Worm (Caenorhabditis elegans) whole organism, young adult: ENCODE data around the gene C17A2.7.
A peak's percentile ranks its signal among the peaks of the same experiment; 100 is the strongest.
"Not testable (repeated sequence)": the region's sequence is repeated elsewhere in the genome, so short reads cannot be mapped to it uniquely, and the experiment has no call there.

Experiments used
- C06A6.2 ChIP-seq: fragments of 200-800 bp; sonication (Bioruptor generic); conservative IDR thresholded peaks from 2 replicates; pipeline ENCODE4 v1.3.6; 2022; ENCODE audit warnings: missing genetic modification characterization, missing compliant biosample characterization
- F49E8.2 ChIP-seq: sonication (generic microtip); optimal IDR thresholded peaks from 3 replicates; lab custom pipeline; 2017; ENCODE audit warnings: missing genetic modification characterization, mild to moderate bottlenecking, missing compliant biosample characterization, antibody characterized with exemption, moderate library complexity; ENCODE audit not compliant: insufficient read depth
- K11D2.4 ChIP-seq: fragments of 200-800 bp; sonication (Bioruptor generic); IDR thresholded peaks from 2 replicates; pipeline ENCODE4 v1.3.6; 2022; ENCODE audit warnings: missing genetic modification reagents, missing genetic modification characterization, missing compliant biosample characterization
- T07F8.4 ChIP-seq: sonication (generic microtip); optimal IDR thresholded peaks from 2 replicates; lab custom pipeline; 2016; ENCODE audit warnings: mild to moderate bottlenecking, missing genetic modification characterization, moderate library complexity, missing compliant biosample characterization
- Y53F4B.3 ChIP-seq: fragments of 200-800 bp; sonication (Bioruptor generic); IDR thresholded peaks from 2 replicates; pipeline ENCODE4 v1.3.6; 2022; ENCODE audit warnings: missing genetic modification reagents, missing genetic modification characterization, missing compliant biosample characterization
- attf-5 ChIP-seq: fragments of 200-800 bp; sonication (Bioruptor generic); optimal IDR thresholded peaks from 2 replicates; lab custom pipeline; 2018; ENCODE audit warnings: mild to moderate bottlenecking, missing genetic modification characterization, missing compliant biosample characterization
- attf-6 ChIP-seq: fragments of 200-800 bp; sonication (Bioruptor generic); IDR thresholded peaks from 2 replicates; pipeline ENCODE4 v1.3.6; 2022; ENCODE audit warnings: missing genetic modification reagents, missing genetic modification characterization, missing compliant biosample characterization
- bed-1 ChIP-seq: fragments of 200-800 bp; sonication (Bioruptor generic); IDR thresholded peaks from 2 replicates; pipeline ENCODE4 v1.3.6; 2022; ENCODE audit warnings: missing genetic modification reagents, missing genetic modification characterization, missing compliant biosample characterization
- cebp-1 ChIP-seq, 2 experiments: fragments of 200-800 bp in 1 of 2; sonication (Bioruptor generic) in 1 of 2; sonication (generic microtip) in 1 of 2; IDR thresholded peaks in 1 of 2; optimal IDR thresholded peaks in 1 of 2; 2 replicates each; pipeline versions ENCODE4 v1.3.6 to Lab custom; 2017 to 2022; ENCODE audit warnings: missing compliant biosample characterization in 2 of 2, missing genetic modification characterization in 2 of 2, mild to moderate bottlenecking in 1 of 2, missing genetic modification reagents in 1 of 2, moderate library complexity in 1 of 2
- ceh-27 ChIP-seq: fragments of 200-800 bp; sonication (Bioruptor generic); optimal IDR thresholded peaks from 2 replicates; lab custom pipeline; 2018; ENCODE audit warnings: mild to moderate bottlenecking, missing genetic modification characterization, moderate library complexity, missing compliant biosample characterization
- chd-7 ChIP-seq: sonication (generic microtip); optimal IDR thresholded peaks from 2 replicates; lab custom pipeline; 2016; ENCODE audit warnings: mild to moderate bottlenecking, missing genetic modification characterization, moderate library complexity, missing compliant biosample characterization
- dox-1 ChIP-seq: fragments of 200-800 bp; sonication (Bioruptor generic); IDR thresholded peaks from 2 replicates; pipeline ENCODE4 v1.3.6; 2022; ENCODE audit warnings: missing genetic modification reagents, missing genetic modification characterization, missing compliant biosample characterization
- efl-1 ChIP-seq: fragments of 150-350 bp; optimal IDR thresholded peaks from 2 replicates; lab custom pipeline; 2014; ENCODE audit warnings: missing biosample characterization, missing genetic modification reagents, missing genetic modification characterization
- egl-18 ChIP-seq: fragments of 200-800 bp; sonication (Bioruptor generic); IDR thresholded peaks from 2 replicates; pipeline ENCODE4 v1.3.6; 2022; ENCODE audit warnings: missing genetic modification reagents, missing genetic modification characterization, missing compliant biosample characterization
- egl-44 ChIP-seq: fragments of 200-800 bp; sonication (Bioruptor generic); IDR thresholded peaks from 2 replicates; pipeline ENCODE4 v1.3.6; 2022; ENCODE audit warnings: missing genetic modification reagents, missing genetic modification characterization, missing compliant biosample characterization
- ekl-4 ChIP-seq: fragments of 200-800 bp; sonication (Bioruptor generic); IDR thresholded peaks from 2 replicates; pipeline ENCODE4 v1.3.6; 2022; ENCODE audit warnings: missing genetic modification reagents, missing genetic modification characterization, missing compliant biosample characterization
- ets-4 ChIP-seq: fragments of 200-800 bp; sonication (Bioruptor generic); optimal IDR thresholded peaks from 2 replicates; lab custom pipeline; 2018; ENCODE audit warnings: mild to moderate bottlenecking, missing genetic modification characterization, missing compliant biosample characterization
- hmg-1.2 ChIP-seq: fragments of 200-800 bp; sonication (Bioruptor generic); IDR thresholded peaks from 2 replicates; pipeline ENCODE4 v1.3.6; 2022; ENCODE audit warnings: missing genetic modification reagents, missing genetic modification characterization, missing compliant biosample characterization
- let-526 ChIP-seq: fragments of 200-800 bp; sonication (Bioruptor generic); IDR thresholded peaks from 2 replicates; pipeline ENCODE4 v1.3.6; 2022; ENCODE audit warnings: missing genetic modification reagents, missing genetic modification characterization, missing compliant biosample characterization
- lin-40 ChIP-seq: sonication (generic microtip); optimal IDR thresholded peaks from 2 replicates; lab custom pipeline; 2016; ENCODE audit warnings: missing genetic modification characterization, mild to moderate bottlenecking, missing compliant biosample characterization, missing genotype, missing genetic modification reagents
- madf-6 ChIP-seq: fragments of 200-800 bp; sonication (Bioruptor generic); IDR thresholded peaks from 2 replicates; pipeline ENCODE4 v1.3.6; 2022; ENCODE audit warnings: missing genetic modification reagents, missing genetic modification characterization, missing compliant biosample characterization
- mcd-1 ChIP-seq: fragments of 200-800 bp; sonication (Bioruptor generic); IDR thresholded peaks from 2 replicates; pipeline ENCODE4 v1.3.6; 2022; ENCODE audit warnings: missing genetic modification reagents, missing genetic modification characterization, missing compliant biosample characterization
- mes-4 ChIP-seq: sonication (generic microtip); optimal IDR thresholded peaks from 2 replicates; lab custom pipeline; 2016; ENCODE audit warnings: missing genotype, missing genetic modification characterization, missing compliant biosample characterization
- mxl-1 ChIP-seq: sonication (generic microtip); optimal IDR thresholded peaks from 2 replicates; lab custom pipeline; 2016; ENCODE audit warnings: missing genetic modification characterization, missing compliant biosample characterization
- nhr-80 ChIP-seq: sonication (generic microtip); optimal IDR thresholded peaks from 2 replicates; lab custom pipeline; 2016; ENCODE audit warnings: missing genetic modification characterization, missing compliant biosample characterization
- pbrm-1 ChIP-seq: fragments of 200-800 bp; sonication (Bioruptor generic); IDR thresholded peaks from 2 replicates; pipeline ENCODE4 v1.3.6; 2022; ENCODE audit warnings: missing genetic modification reagents, missing genetic modification characterization, missing compliant biosample characterization
- pha-4 ChIP-seq: fragments of 150-350 bp; sonication (generic microtip); optimal IDR thresholded peaks from 2 replicates; lab custom pipeline; 2014; ENCODE audit warnings: missing biosample characterization, missing genetic modification reagents, missing genetic modification characterization
- rcor-1 ChIP-seq: fragments of 200-800 bp; sonication (Bioruptor generic); IDR thresholded peaks from 2 replicates; pipeline ENCODE4 v1.3.6; 2022; ENCODE audit warnings: missing genetic modification reagents, missing genetic modification characterization, missing compliant biosample characterization
- sea-2 ChIP-seq: fragments of 200-800 bp; sonication (Bioruptor generic); IDR thresholded peaks from 2 replicates; pipeline ENCODE4 v1.3.6; 2022; ENCODE audit warnings: missing genetic modification characterization, missing compliant biosample characterization
- snpc-1.3 ChIP-seq: sonication (generic microtip); optimal IDR thresholded peaks from 2 replicates; lab custom pipeline; 2017; ENCODE audit warnings: missing genetic modification characterization, mild to moderate bottlenecking, missing compliant biosample characterization, antibody characterized with exemption, moderate library complexity, missing genotype, missing genetic modification reagents; ENCODE audit not compliant: insufficient read depth
- snpc-3.4 ChIP-seq: sonication (generic microtip); optimal IDR thresholded peaks from 2 replicates; lab custom pipeline; 2017; ENCODE audit warnings: missing genetic modification characterization, mild to moderate bottlenecking, missing compliant biosample characterization, antibody characterized with exemption, moderate library complexity, missing genotype, missing genetic modification reagents
- snpc-4 ChIP-seq, 5 experiments: fragments of 150-350 bp in 1 of 5; sonication (generic microtip) in 4 of 5; optimal IDR thresholded peaks; 2 replicates each; lab custom pipeline; 2014 to 2018; ENCODE audit warnings: missing genetic modification characterization in 5 of 5, missing biosample characterization in 3 of 5, antibody characterized with exemption in 2 of 5, mild to moderate bottlenecking in 2 of 5, missing compliant biosample characterization in 2 of 5, missing genotype in 2 of 5, moderate library complexity in 2 of 5, missing genetic modification reagents in 1 of 5
- tbp1 ChIP-seq: fragments of 200-800 bp; sonication (Bioruptor generic); optimal IDR thresholded peaks from 2 replicates; lab custom pipeline; 2018; ENCODE audit warnings: mild to moderate bottlenecking, missing genetic modification characterization, missing compliant biosample characterization
- tbx-9 ChIP-seq: sonication (generic microtip); optimal IDR thresholded peaks from 2 replicates; lab custom pipeline; 2016; ENCODE audit warnings: borderline replicate concordance, missing genetic modification characterization, inconsistent platforms, missing compliant biosample characterization
- zfh-2 ChIP-seq: fragments of 200-800 bp; sonication (Bioruptor generic); conservative IDR thresholded peaks from 2 replicates; pipeline ENCODE4 v1.3.6; 2022; ENCODE audit warnings: missing genetic modification reagents, missing genetic modification characterization, missing compliant biosample characterization
- zim-3 ChIP-seq: sonication (generic microtip); optimal IDR thresholded peaks from 2 replicates; lab custom pipeline; 2017; ENCODE audit warnings: mild to moderate bottlenecking, missing genetic modification characterization, moderate library complexity, missing compliant biosample characterization

The C17A2.7 gene

DNA sequence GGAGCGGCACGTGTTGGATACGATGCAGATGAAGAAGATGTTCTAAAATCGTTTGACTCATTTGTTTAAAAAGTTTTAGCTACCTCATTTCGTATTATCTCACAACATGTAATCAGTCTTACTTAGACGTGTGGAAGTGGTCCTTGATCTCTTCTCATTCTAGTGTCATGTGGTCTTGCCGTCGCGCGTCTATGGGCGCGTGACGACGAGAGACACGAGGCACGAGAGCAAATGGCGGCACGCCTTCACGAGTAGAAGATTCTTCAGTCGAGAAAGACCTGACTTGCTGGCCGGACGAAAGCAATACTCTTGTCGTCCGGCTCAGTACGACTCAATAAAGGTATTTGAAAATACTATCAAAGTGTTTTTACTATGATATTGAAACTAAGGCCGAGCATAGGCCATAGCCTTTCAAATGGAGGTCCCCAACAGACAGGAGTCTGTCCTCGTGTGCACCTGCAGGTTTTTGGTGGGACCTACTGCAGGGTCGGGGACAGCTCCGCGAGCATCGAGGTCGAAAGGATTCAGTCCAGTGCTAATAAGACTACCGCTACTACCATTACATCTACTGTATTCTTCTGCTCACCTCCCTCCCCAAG is 26.9 kb downstream of the C17A2.7 start, which contains the start of gene fbxa-24:
Gene fbxa-24, plus strand, starts transcription at position 276 of the 599 bp plus-strand sequence.
- 0 out of 2 replicates have a peak, but pooled peaks have one; percentile 20 for TF ChIP-seq zfh-2
- TF ChIP-seq C06A6.2 = peak; percentile 29; the same call in 1 of the 2 replicates
- TF ChIP-seq cebp-1 (GFP tag; IDR thresholded peaks at IDR 0.05; lab: Robert Waterston, UW) = not testable (repeated sequence)
- peak; percentile 12 for TF ChIP-seq cebp-1 (tag; optimal IDR thresholded peaks at IDR 0.05; lab: Kevin White, UChicago)
- 0 out of 2 replicates have a peak, but pooled peaks have one; percentile 31 for TF ChIP-seq K11D2.4 (GFP tag; lab: Robert Waterston, UW)
- TF ChIP-seq ceh-27 (GFP tag; lab: Kevin White, UChicago) = peak; percentile 54
- TF ChIP-seq mcd-1 = peak; percentile 55
- TF ChIP-seq let-526 (GFP tag; lab: Robert Waterston, UW) = 0 out of 2 replicates have a peak, but pooled peaks have one; percentile 25
- TF ChIP-seq pbrm-1 (GFP tag; lab: Robert Waterston, UW) = peak; percentile 35; the same call in 1 of the 2 replicates

DNA sequence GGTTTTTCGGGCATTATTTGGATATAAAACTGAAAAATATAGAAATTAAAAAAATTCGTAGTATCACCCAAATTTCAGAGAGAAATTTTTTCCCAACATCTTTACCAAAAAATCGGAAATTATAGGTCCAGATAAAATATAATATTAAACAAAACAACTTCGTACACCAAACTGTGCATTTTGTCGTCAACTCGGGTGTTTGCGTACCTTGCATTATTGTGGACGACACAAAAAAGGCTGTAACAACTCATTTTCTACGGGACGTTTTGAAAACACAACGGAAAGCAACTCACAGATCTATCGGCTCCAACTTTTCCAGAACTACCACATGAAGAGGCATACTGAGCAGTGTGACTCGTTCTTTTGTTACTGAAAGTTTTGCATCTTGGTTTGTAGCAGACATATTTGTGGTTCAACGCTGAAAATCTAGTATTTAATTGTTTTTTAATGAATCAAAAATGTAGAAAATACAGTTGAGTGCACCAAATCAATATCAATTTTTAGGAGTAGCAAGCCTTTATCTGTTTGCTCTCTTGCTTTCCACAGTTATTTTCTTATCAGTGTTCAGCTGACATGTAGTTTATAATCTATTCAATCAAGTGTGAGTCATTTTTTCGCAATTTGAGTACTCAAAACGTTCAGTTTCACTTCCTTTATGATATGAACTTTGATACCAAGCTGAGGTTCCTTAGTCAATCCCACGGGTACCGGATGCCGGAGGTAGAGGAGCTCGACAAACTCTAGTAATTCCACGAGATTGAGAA is 27.6 kb downstream of the C17A2.7 start:
- TF ChIP-seq ets-4 (GFP tag; lab: Kevin White, UChicago) (peak; percentile 13), nhr-80 (peak; percentile 71), Y53F4B.3 (GFP tag; lab: Robert Waterston, UW) (no peak), zim-3 (tag; lab: Kevin White, UChicago) (no peak), mes-4 (tag; lab: Kevin White, UChicago) (no peak)

DNA sequence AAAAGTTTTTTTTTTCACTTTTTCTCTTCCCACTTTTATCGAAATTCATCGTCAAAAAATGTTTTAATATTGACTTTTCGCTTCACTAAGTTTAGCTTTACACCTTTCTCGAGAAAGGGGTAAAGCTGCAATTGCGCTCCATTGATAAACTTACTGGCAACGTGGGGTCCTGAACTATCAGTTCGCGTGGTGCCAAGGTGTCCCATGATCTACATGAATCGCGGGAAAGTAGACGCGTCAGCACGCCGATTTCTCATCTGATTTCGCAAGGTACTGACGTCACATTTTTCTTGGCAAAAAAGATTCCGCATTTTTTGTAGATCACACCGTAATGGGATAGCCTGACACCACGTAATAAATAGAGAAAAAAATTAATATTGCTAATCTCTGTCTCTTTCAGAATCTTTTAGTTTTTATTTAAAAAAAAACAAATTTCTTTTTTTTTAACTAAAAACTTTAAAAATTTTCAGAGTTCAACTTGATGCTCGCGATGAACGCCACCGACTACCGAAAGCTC is 31.3 kb downstream of the C17A2.7 start, which contains the start of gene lido-15:
Gene lido-15, plus strand, starts transcription at position 467 of the 517 bp plus-strand sequence.
- TF ChIP-seq attf-5 (GFP tag; lab: Kevin White, UChicago) (peak; percentile 5), snpc-1.3 (tag; lab: Kevin White, UChicago) (no peak), mcd-1 (0 out of 2 replicates have a peak, but pooled peaks have one; percentile 27), cebp-1 (GFP tag; IDR thresholded peaks at IDR 0.05; lab: Robert Waterston, UW) (no peak), cebp-1 (tag; optimal IDR thresholded peaks at IDR 0.05; lab: Kevin White, UChicago) (peak; percentile 39)

DNA sequence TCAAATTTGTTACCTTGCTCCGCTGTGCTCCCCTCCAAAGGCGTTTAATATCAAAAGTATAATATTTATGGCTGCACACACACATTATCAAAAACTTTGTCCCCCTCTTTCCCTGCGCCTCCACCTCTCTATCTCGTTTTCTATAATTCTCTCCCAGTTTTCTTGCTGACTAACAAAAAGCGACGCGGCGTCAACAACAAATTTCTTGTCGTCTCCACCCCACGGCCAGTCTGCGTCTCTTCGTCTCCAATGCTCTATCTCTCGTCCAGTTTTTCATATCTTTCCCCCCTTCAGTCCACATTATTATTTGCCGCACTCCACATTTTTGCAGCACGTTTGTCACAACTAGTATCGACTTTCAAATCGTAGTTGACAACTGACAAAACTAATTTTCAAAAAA is 32.7 kb downstream of the C17A2.7 start:
- TF ChIP-seq tbx-9 (tag; lab: Kevin White, UChicago) (no peak), T07F8.4 (tag; lab: Kevin White, UChicago) (no peak), mxl-1 (no peak), ekl-4 (no peak), mcd-1 (0 out of 2 replicates have a peak, but pooled peaks have one; percentile 30), chd-7 (tag; lab: Kevin White, UChicago) (no peak), C06A6.2 (no peak), tbp1 (GFP tag; lab: Kevin White, UChicago) (no peak), cebp-1 (GFP tag; IDR thresholded peaks at IDR 0.05; lab: Robert Waterston, UW) (no peak), cebp-1 (tag; optimal IDR thresholded peaks at IDR 0.05; lab: Kevin White, UChicago) (peak; percentile 37), snpc-4 (GFP tag; optimal IDR thresholded peaks at IDR 0.05; lab: Kevin White, UChicago) (no peak), snpc-4 (tag; optimal IDR thresholded peaks at IDR 0.05; lab: Kevin White, UChicago) (peak in 1 of 4 experiments; percentile 33), zfh-2 (peak; percentile 43; the same call in 1 of the 2 replicates), pha-4 (tag; lab: Kevin White, UChicago) (no peak), F49E8.2 (tag; lab: Kevin White, UChicago) (no peak), lin-40 (tag; lab: Kevin White, UChicago) (peak; percentile 23), egl-44 (no peak), efl-1 (GFP tag; lab: Kevin White, UChicago) (no peak), snpc-3.4 (tag; lab: Kevin White, UChicago) (no peak), sea-2 (GFP tag; lab: Robert Waterston, UW) (no peak), dox-1 (GFP tag; lab: Robert Waterston, UW) (peak; percentile 70), attf-5 (GFP tag; lab: Kevin White, UChicago) (peak; percentile 38), attf-6 (GFP tag; lab: Robert Waterston, UW) (no peak), rcor-1 (no peak), madf-6 (GFP tag; lab: Robert Waterston, UW) (no peak), hmg-1.2 (GFP tag; lab: Robert Waterston, UW) (peak; percentile 93), egl-18 (GFP tag; lab: Robert Waterston, UW) (no peak), bed-1 (GFP tag; lab: Robert Waterston, UW) (no peak), nhr-80 (peak; percentile 87)
